Worm (Caenorhabditis elegans) whole organism, young adult: ENCODE measurements around the gene nhr-173.

Experiments
- B0019.2 ChIP-seq: fragments of 200-800 bp; sonication (Bioruptor generic); conservative IDR thresholded peaks from 2 replicates; pipeline ENCODE4 v1.3.6; 2022; ENCODE audit warnings: missing genetic modification reagents, missing genetic modification characterization, missing compliant biosample characterization
- B0336.3 ChIP-seq: fragments of 200-800 bp; sonication (Bioruptor generic); IDR thresholded peaks from 2 replicates; pipeline ENCODE4 v1.3.6; 2022; ENCODE audit warnings: missing genetic modification characterization, missing compliant biosample characterization
- F23B12.7 ChIP-seq: sonication (generic microtip); optimal IDR thresholded peaks from 2 replicates; lab custom pipeline; 2017; ENCODE audit warnings: missing genetic modification characterization, mild to moderate bottlenecking, missing compliant biosample characterization, antibody characterized with exemption, moderate library complexity; ENCODE audit not compliant: insufficient read depth
- F33H1.4 ChIP-seq: fragments of 200-800 bp; sonication (Bioruptor generic); IDR thresholded peaks from 2 replicates; pipeline ENCODE4 v1.3.6; 2022; ENCODE audit warnings: missing genetic modification reagents, missing genetic modification characterization, missing compliant biosample characterization
- F37B4.10 ChIP-seq: fragments of 200-800 bp; sonication (Bioruptor generic); IDR thresholded peaks from 2 replicates; pipeline ENCODE4 v1.3.6; 2022; ENCODE audit warnings: missing genetic modification characterization, missing compliant biosample characterization
- F49E8.2 ChIP-seq: sonication (generic microtip); optimal IDR thresholded peaks from 3 replicates; lab custom pipeline; 2017; ENCODE audit warnings: missing genetic modification characterization, mild to moderate bottlenecking, missing compliant biosample characterization, antibody characterized with exemption, moderate library complexity; ENCODE audit not compliant: insufficient read depth
- F57A8.1 ChIP-seq: fragments of 200-800 bp; sonication (Bioruptor generic); optimal IDR thresholded peaks from 2 replicates; lab custom pipeline; 2018; ENCODE audit warnings: mild to moderate bottlenecking, missing genetic modification characterization, moderate library complexity, missing compliant biosample characterization
- K11D2.4 ChIP-seq: fragments of 200-800 bp; sonication (Bioruptor generic); IDR thresholded peaks from 2 replicates; pipeline ENCODE4 v1.3.6; 2022; ENCODE audit warnings: missing genetic modification reagents, missing genetic modification characterization, missing compliant biosample characterization
- K12H6.12 ChIP-seq: fragments of 200-800 bp; sonication (Bioruptor generic); optimal IDR thresholded peaks from 2 replicates; lab custom pipeline; 2018; ENCODE audit warnings: mild to moderate bottlenecking, missing genetic modification characterization, missing compliant biosample characterization
- T26A5.8 ChIP-seq: sonication (generic microtip); optimal IDR thresholded peaks from 2 replicates; lab custom pipeline; 2016; ENCODE audit warnings: missing genetic modification characterization, missing compliant biosample characterization
- Y53F4B.3 ChIP-seq: fragments of 200-800 bp; sonication (Bioruptor generic); IDR thresholded peaks from 2 replicates; pipeline ENCODE4 v1.3.6; 2022; ENCODE audit warnings: missing genetic modification reagents, missing genetic modification characterization, missing compliant biosample characterization
- Y67H2A.10 ChIP-seq: fragments of 200-800 bp; sonication (Bioruptor generic); conservative IDR thresholded peaks from 2 replicates; pipeline ENCODE4 v1.3.6; 2022; ENCODE audit warnings: missing genetic modification reagents, missing genetic modification characterization, missing compliant biosample characterization
- Y95B8A.8 ChIP-seq: fragments of 200-800 bp; sonication (Bioruptor generic); IDR thresholded peaks from 2 replicates; pipeline ENCODE4 v1.3.6; 2022; ENCODE audit warnings: missing genetic modification reagents, missing genetic modification characterization, missing compliant biosample characterization
- akir-1 ChIP-seq: fragments of 200-800 bp; sonication (Bioruptor generic); optimal IDR thresholded peaks from 2 replicates; lab custom pipeline; 2018; ENCODE audit warnings: mild to moderate bottlenecking, missing genetic modification characterization, moderate library complexity, missing compliant biosample characterization
- atf-7 ChIP-seq: sonication (generic microtip); optimal IDR thresholded peaks from 2 replicates; lab custom pipeline; 2017; ENCODE audit warnings: mild to moderate bottlenecking, missing genetic modification characterization, missing compliant biosample characterization
- attf-5 ChIP-seq: fragments of 200-800 bp; sonication (Bioruptor generic); optimal IDR thresholded peaks from 2 replicates; lab custom pipeline; 2018; ENCODE audit warnings: mild to moderate bottlenecking, missing genetic modification characterization, missing compliant biosample characterization
- bed-1 ChIP-seq: fragments of 200-800 bp; sonication (Bioruptor generic); IDR thresholded peaks from 2 replicates; pipeline ENCODE4 v1.3.6; 2022; ENCODE audit warnings: missing genetic modification reagents, missing genetic modification characterization, missing compliant biosample characterization
- ccch-3 ChIP-seq: fragments of 200-800 bp; sonication (Bioruptor generic); optimal IDR thresholded peaks from 2 replicates; lab custom pipeline; 2018; ENCODE audit warnings: mild to moderate bottlenecking, missing genetic modification characterization, missing compliant biosample characterization
- ceh-100 ChIP-seq: fragments of 200-800 bp; sonication (Bioruptor generic); IDR thresholded peaks from 2 replicates; pipeline ENCODE4 v1.3.6; 2022; ENCODE audit warnings: missing genetic modification reagents, missing genetic modification characterization, missing compliant biosample characterization
- ceh-27 ChIP-seq: fragments of 200-800 bp; sonication (Bioruptor generic); optimal IDR thresholded peaks from 2 replicates; lab custom pipeline; 2018; ENCODE audit warnings: mild to moderate bottlenecking, missing genetic modification characterization, moderate library complexity, missing compliant biosample characterization
- ceh-79 ChIP-seq: sonication (generic microtip); optimal IDR thresholded peaks from 2 replicates; lab custom pipeline; 2017; ENCODE audit warnings: mild to moderate bottlenecking, missing genetic modification characterization, missing compliant biosample characterization
- ceh-91 ChIP-seq: fragments of 200-800 bp; sonication (Bioruptor generic); IDR thresholded peaks from 2 replicates; pipeline ENCODE4 v1.3.6; 2022; ENCODE audit warnings: missing genetic modification reagents, missing genetic modification characterization, missing compliant biosample characterization
- chd-7 ChIP-seq: sonication (generic microtip); optimal IDR thresholded peaks from 2 replicates; lab custom pipeline; 2016; ENCODE audit warnings: mild to moderate bottlenecking, missing genetic modification characterization, moderate library complexity, missing compliant biosample characterization
- dox-1 ChIP-seq: fragments of 200-800 bp; sonication (Bioruptor generic); IDR thresholded peaks from 2 replicates; pipeline ENCODE4 v1.3.6; 2022; ENCODE audit warnings: missing genetic modification reagents, missing genetic modification characterization, missing compliant biosample characterization
- dpl-1 ChIP-seq: fragments of 150-350 bp; optimal IDR thresholded peaks from 2 replicates; lab custom pipeline; 2014; ENCODE audit warnings: missing biosample characterization, missing genetic modification reagents, missing genetic modification characterization
- egl-18 ChIP-seq: fragments of 200-800 bp; sonication (Bioruptor generic); IDR thresholded peaks from 2 replicates; pipeline ENCODE4 v1.3.6; 2022; ENCODE audit warnings: missing genetic modification reagents, missing genetic modification characterization, missing compliant biosample characterization
- gei-17 ChIP-seq: fragments of 200-800 bp; sonication (Bioruptor generic); optimal IDR thresholded peaks from 2 replicates; lab custom pipeline; 2018; ENCODE audit warnings: mild to moderate bottlenecking, missing genetic modification characterization, missing compliant biosample characterization
- hmg-1.2 ChIP-seq: fragments of 200-800 bp; sonication (Bioruptor generic); IDR thresholded peaks from 2 replicates; pipeline ENCODE4 v1.3.6; 2022; ENCODE audit warnings: missing genetic modification reagents, missing genetic modification characterization, missing compliant biosample characterization
- hrde-1 ChIP-seq: sonication (generic microtip); optimal IDR thresholded peaks from 2 replicates; lab custom pipeline; 2016; ENCODE audit warnings: missing genetic modification characterization, mild to moderate bottlenecking, missing compliant biosample characterization, moderate library complexity, missing genotype, missing genetic modification reagents, borderline replicate concordance
- hsf-1 ChIP-seq: fragments of 200-800 bp; sonication (Bioruptor generic); IDR thresholded peaks from 2 replicates; pipeline ENCODE4 v1.3.6; 2022; ENCODE audit warnings: missing genetic modification reagents, missing genetic modification characterization, missing compliant biosample characterization
- lin-26 ChIP-seq: fragments of 200-800 bp; sonication (Bioruptor generic); IDR thresholded peaks from 2 replicates; pipeline ENCODE4 v1.3.6; 2022; ENCODE audit warnings: missing genetic modification reagents, missing genetic modification characterization, missing compliant biosample characterization
- lin-54 ChIP-seq: fragments of 200-800 bp; sonication (Bioruptor generic); optimal IDR thresholded peaks from 2 replicates; lab custom pipeline; 2018; ENCODE audit warnings: mild to moderate bottlenecking, missing genetic modification characterization, missing compliant biosample characterization
- madf-10 ChIP-seq: sonication (generic microtip); optimal IDR thresholded peaks from 2 replicates; lab custom pipeline; 2016; ENCODE audit warnings: mild to moderate bottlenecking, missing genetic modification characterization, missing compliant biosample characterization
- madf-3 ChIP-seq: fragments of 200-800 bp; sonication (Bioruptor generic); IDR thresholded peaks from 2 replicates; pipeline ENCODE4 v1.3.6; 2022; ENCODE audit warnings: missing genetic modification reagents, missing genetic modification characterization, missing compliant biosample characterization
- mxl-1 ChIP-seq: sonication (generic microtip); optimal IDR thresholded peaks from 2 replicates; lab custom pipeline; 2016; ENCODE audit warnings: missing genetic modification characterization, missing compliant biosample characterization
- nfyb-1 ChIP-seq: fragments of 200-800 bp; sonication (Bioruptor generic); IDR thresholded peaks from 2 replicates; pipeline ENCODE4 v1.3.6; 2022; ENCODE audit warnings: missing genetic modification reagents, missing genetic modification characterization, missing compliant biosample characterization
- nhr-120 ChIP-seq: fragments of 200-800 bp; sonication (Bioruptor generic); IDR thresholded peaks from 2 replicates; pipeline ENCODE4 v1.3.6; 2022; ENCODE audit warnings: missing genetic modification characterization, missing compliant biosample characterization
- nhr-27 ChIP-seq: fragments of 200-800 bp; sonication (Bioruptor generic); optimal IDR thresholded peaks from 2 replicates; lab custom pipeline; 2018; ENCODE audit warnings: mild to moderate bottlenecking, missing genetic modification characterization, moderate library complexity, missing compliant biosample characterization
- nhr-90 ChIP-seq: sonication (generic microtip); optimal IDR thresholded peaks from 2 replicates; lab custom pipeline; 2016; ENCODE audit warnings: missing genotype, mild to moderate bottlenecking, missing genetic modification characterization, missing compliant biosample characterization
- rcor-1 ChIP-seq: fragments of 200-800 bp; sonication (Bioruptor generic); IDR thresholded peaks from 2 replicates; pipeline ENCODE4 v1.3.6; 2022; ENCODE audit warnings: missing genetic modification reagents, missing genetic modification characterization, missing compliant biosample characterization
- repo-1 ChIP-seq: sonication (generic microtip); optimal IDR thresholded peaks from 2 replicates; lab custom pipeline; 2017; ENCODE audit warnings: mild to moderate bottlenecking, missing genetic modification characterization, missing compliant biosample characterization
- sea-2 ChIP-seq: fragments of 200-800 bp; sonication (Bioruptor generic); IDR thresholded peaks from 2 replicates; pipeline ENCODE4 v1.3.6; 2022; ENCODE audit warnings: missing genetic modification characterization, missing compliant biosample characterization
- snpc-3.4 ChIP-seq: sonication (generic microtip); optimal IDR thresholded peaks from 2 replicates; lab custom pipeline; 2017; ENCODE audit warnings: missing genetic modification characterization, mild to moderate bottlenecking, missing compliant biosample characterization, antibody characterized with exemption, moderate library complexity, missing genotype, missing genetic modification reagents
- tbx-9 ChIP-seq: sonication (generic microtip); optimal IDR thresholded peaks from 2 replicates; lab custom pipeline; 2016; ENCODE audit warnings: borderline replicate concordance, missing genetic modification characterization, inconsistent platforms, missing compliant biosample characterization
- unc-130 ChIP-seq: sonication (generic microtip); optimal IDR thresholded peaks from 2 replicates; lab custom pipeline; 2016; ENCODE audit warnings: missing genetic modification reagents, missing genetic modification characterization, missing compliant biosample characterization
- zim-3 ChIP-seq: sonication (generic microtip); optimal IDR thresholded peaks from 2 replicates; lab custom pipeline; 2017; ENCODE audit warnings: mild to moderate bottlenecking, missing genetic modification characterization, moderate library complexity, missing compliant biosample characterization
- ztf-18 ChIP-seq: sonication (generic microtip); optimal IDR thresholded peaks from 2 replicates; lab custom pipeline; 2016; ENCODE audit warnings: missing genotype, mild to moderate bottlenecking, missing genetic modification characterization, missing compliant biosample characterization
- ztf-22 ChIP-seq: fragments of 200-800 bp; sonication (Bioruptor generic); optimal IDR thresholded peaks from 2 replicates; lab custom pipeline; 2018; ENCODE audit warnings: mild to moderate bottlenecking, missing genetic modification characterization, moderate library complexity, missing compliant biosample characterization
- ztf-3 ChIP-seq: fragments of 200-800 bp; sonication (Bioruptor generic); optimal IDR thresholded peaks from 2 replicates; lab custom pipeline; 2018; ENCODE audit warnings: mild to moderate bottlenecking, missing genetic modification characterization, missing compliant biosample characterization

Gene nhr-173

DNA sequence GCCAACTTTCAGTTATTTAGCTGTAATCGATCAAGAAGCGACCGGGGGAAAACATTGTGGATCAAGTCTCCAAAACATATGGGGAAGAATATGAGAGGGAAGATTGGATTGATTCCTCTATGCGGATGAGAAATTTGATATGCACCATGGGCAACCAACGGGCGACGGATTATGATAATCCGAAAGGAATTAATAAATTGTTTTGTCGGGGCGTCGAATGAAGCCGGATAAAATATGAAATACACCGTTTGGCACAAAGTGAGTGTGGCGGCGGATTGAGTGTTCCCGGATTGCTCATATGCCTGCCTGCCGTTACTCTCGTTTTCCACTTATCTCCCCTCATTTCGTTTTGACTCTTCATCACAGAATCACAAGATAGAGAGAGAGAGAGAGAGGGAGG, 46.1 kb upstream of the nhr-173 start (continued):
- TF ChIP-seq hsf-1 (GFP tag; lab: Robert Waterston, UW) (no peak), ccch-3 (GFP tag; lab: Kevin White, UChicago) (no peak), nfyb-1 (GFP tag; lab: Robert Waterston, UW) (no peak), gei-17 (GFP tag; lab: Kevin White, UChicago) (no peak), dpl-1 (GFP tag; lab: Kevin White, UChicago) (no peak), ceh-27 (no peak), F37B4.10 (no peak), hmg-1.2 (GFP tag; lab: Robert Waterston, UW) (peak; percentile 4; the same call in 1 of the 2 replicates), tbx-9 (tag; lab: Kevin White, UChicago) (no peak), sea-2 (GFP tag; lab: Robert Waterston, UW) (no peak), snpc-3.4 (tag; lab: Kevin White, UChicago) (no peak), Y67H2A.10 (GFP tag; lab: Robert Waterston, UW) (no peak), chd-7 (tag; lab: Kevin White, UChicago) (peak; percentile 4), K11D2.4 (GFP tag; lab: Robert Waterston, UW) (no peak), T26A5.8 (tag; lab: Kevin White, UChicago) (no peak), akir-1 (GFP tag; lab: Kevin White, UChicago) (no peak), lin-54 (GFP tag; lab: Kevin White, UChicago) (no peak), repo-1 (tag; lab: Kevin White, UChicago) (peak; percentile 96), zim-3 (tag; lab: Kevin White, UChicago) (no peak), ztf-22 (peak; percentile 24), nhr-90 (tag; lab: Kevin White, UChicago) (no peak), K12H6.12 (no peak), lin-26 (GFP tag; lab: Robert Waterston, UW) (no peak), bed-1 (GFP tag; lab: Robert Waterston, UW) (no peak), F57A8.1 (GFP tag; lab: Kevin White, UChicago) (no peak), F49E8.2 (no peak), unc-130 (no peak), ceh-79 (no peak), nhr-27 (tag; lab: Kevin White, UChicago) (no peak), B0336.3 (GFP tag; lab: Robert Waterston, UW) (peak; percentile 78), madf-10 (tag; lab: Kevin White, UChicago) (peak; percentile 41), B0019.2 (GFP tag; lab: Robert Waterston, UW) (no peak), madf-3 (0 out of 2 replicates have a peak, but pooled peaks have one; percentile 43), hrde-1 (tag; lab: Kevin White, UChicago) (no peak), mxl-1 (tag; lab: Kevin White, UChicago) (no peak), attf-5 (GFP tag; lab: Kevin White, UChicago) (no peak), Y53F4B.3 (no peak), ceh-91 (GFP tag; lab: Robert Waterston, UW) (no peak), egl-18 (no peak), dox-1 (GFP tag; lab: Robert Waterston, UW) (0 out of 2 replicates have a peak, but pooled peaks have one; percentile 5), rcor-1 (GFP tag; lab: Robert Waterston, UW) (no peak), ceh-100 (0 out of 2 replicates have a peak, but pooled peaks have one; percentile 15), ztf-18 (tag; lab: Kevin White, UChicago) (no peak), atf-7 (tag; lab: Kevin White, UChicago) (peak; percentile 64), Y95B8A.8 (GFP tag; lab: Robert Waterston, UW) (peak; percentile 52; the same call in 1 of the 2 replicates), F33H1.4 (GFP tag; lab: Robert Waterston, UW) (no peak), nhr-120 (no peak), ztf-3 (GFP tag; lab: Kevin White, UChicago) (no peak), F23B12.7 (tag; lab: Kevin White, UChicago) (no peak)
